Fruit fly (Drosophila melanogaster) whole organism, prepupa: ENCODE results near the gene Mlc1.

Experiments used
- Sox102F ChIP-seq: fragments of 200-800 bp; sonication (Bioruptor generic); optimal IDR thresholded peaks from 2 replicates; lab custom pipeline; 2016; ENCODE audit warnings: missing biosample characterization, mild to moderate bottlenecking, missing genetic modification characterization
- fkh ChIP-seq: fragments of 200-800 bp; sonication (Bioruptor generic); optimal IDR thresholded peaks from 3 replicates; lab custom pipeline; 2017; ENCODE audit warnings: missing biosample characterization, mild to moderate bottlenecking, missing genetic modification characterization, moderate library complexity

DNA sequence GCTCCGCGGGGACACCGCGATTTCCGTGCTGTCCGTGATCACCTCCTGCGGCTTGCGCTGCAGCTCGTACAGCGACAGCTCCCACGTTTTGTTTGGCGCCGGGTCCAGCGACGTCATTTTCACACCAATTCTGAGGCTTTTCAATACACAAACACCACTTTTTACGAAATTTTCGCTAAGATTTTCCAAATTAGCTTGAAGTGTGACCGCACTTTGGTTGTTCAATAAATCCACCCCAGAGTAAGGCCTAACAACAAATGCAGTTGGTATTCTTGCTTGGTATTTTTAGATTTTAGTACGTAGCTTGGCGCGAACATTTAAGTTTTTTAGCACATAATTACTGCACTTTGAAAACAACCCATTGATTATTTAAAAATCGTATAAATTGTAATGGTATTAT is 21.8 kb upstream of the Mlc1 start, which contains the start of gene Sce:
- TF ChIP-seq fkh (GFP tag; lab: Kevin White, UChicago) (no peak), Sox102F (GFP tag; lab: Kevin White, UChicago) (no peak)
